Fruit fly (Drosophila melanogaster): Measurements from ENCODE around the gene CG7457.

CG7457 gene

DNA sequence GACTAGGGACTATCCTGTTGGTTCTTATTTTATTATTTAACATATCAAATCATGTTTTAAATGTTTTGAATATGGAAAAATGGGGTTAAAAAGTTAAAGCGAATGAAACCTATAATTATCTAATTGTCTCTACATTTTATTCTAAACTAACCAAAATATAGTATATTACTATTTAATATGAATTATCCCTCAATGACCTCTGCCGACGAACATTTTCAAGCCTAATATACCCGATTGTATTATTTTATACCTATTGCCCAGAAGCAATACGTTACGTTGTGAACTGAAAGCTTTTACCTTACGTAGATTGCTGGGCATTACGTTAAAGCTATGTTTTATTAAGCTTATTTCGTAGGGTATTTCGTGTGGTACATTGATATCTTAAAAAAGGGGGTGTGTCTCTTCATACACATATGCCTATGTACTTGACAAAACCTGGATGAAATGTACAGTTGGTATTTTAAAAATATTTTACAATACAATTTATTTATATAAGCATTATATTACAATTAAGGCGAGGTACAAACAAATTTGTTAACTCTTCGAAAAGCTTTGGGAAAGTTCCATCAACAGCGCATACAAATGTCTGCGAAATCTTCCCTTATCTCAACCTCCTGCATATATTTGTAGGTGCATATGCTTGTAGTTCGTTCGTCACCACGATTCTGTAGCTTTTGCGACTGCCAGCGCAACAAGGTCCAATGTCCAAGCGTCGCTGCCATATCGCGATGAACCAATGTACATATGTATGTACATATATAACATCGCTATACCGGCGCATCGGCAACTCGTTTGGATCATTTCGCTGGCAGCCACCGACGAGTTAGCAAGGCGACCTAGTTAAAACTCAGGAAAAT, 7.5 kb downstream of the CG7457 start, which contains the start of gene Mcad (continued):
- TF ChIP-seq MTF-1 (GFP tag; optimal IDR thresholded peaks at IDR 0.05; ENCODE audit: borderline replicate concordance) (peak; percentile 79), CG18476 (GFP tag; optimal IDR thresholded peaks at IDR 0.05) (peak; percentile 87), CG17612 (GFP tag; IDR thresholded peaks at IDR 0.05) (peak; percentile 79; the same call in 1 of the 2 replicates), fd96Cb (tag; optimal IDR thresholded peaks at IDR 0.05) (peak; percentile 96), E2f1 (GFP tag; IDR thresholded peaks at IDR 0.05) (peak; percentile 80), crc (GFP tag; optimal IDR thresholded peaks at IDR 0.05) (no peak), Doc2 (GFP tag; IDR thresholded peaks at IDR 0.05) (peak; percentile 84), Hr51 (GFP tag; optimal IDR thresholded peaks at IDR 0.05) (peak; percentile 8 to 94), CG12659 (GFP tag; optimal IDR thresholded peaks at IDR 0.05) (peak; percentile 90), stwl (tag; optimal IDR thresholded peaks at IDR 0.05) (no peak), pho (GFP tag; optimal IDR thresholded peaks at IDR 0.05) (peak; percentile 71), CG18262 (tag; optimal IDR thresholded peaks at IDR 0.05) (peak; percentile 88), maf-S (GFP tag; optimal IDR thresholded peaks at IDR 0.05) (peak; percentile 18), Lhr (GFP tag; optimal IDR thresholded peaks at IDR 0.05) (peak; percentile 46), tll (GFP tag; optimal IDR thresholded peaks at IDR 0.05) (no peak), hbn (GFP tag; IDR thresholded peaks at IDR 0.05; ENCODE audit: partially characterized antibody) (no peak), CG17568 (GFP tag; optimal IDR thresholded peaks at IDR 0.05) (peak; percentile 77), Fer2 (tag; optimal IDR thresholded peaks at IDR 0.05) (peak; percentile 81), croc (GFP tag; conservative IDR thresholded peaks at IDR 0.05) (peak; percentile 88; the same call in 2 of the 3 replicates), lola (GFP tag; optimal IDR thresholded peaks at IDR 0.05) (peak in 1 of 3 experiments; percentile 57), repo (GFP tag; optimal IDR thresholded peaks at IDR 0.05) (peak; percentile 24), grn (GFP tag; optimal IDR thresholded peaks at IDR 0.05) (no peak), gem (tag; optimal IDR thresholded peaks at IDR 0.05) (peak; percentile 92), Drgx (GFP tag; IDR thresholded peaks at IDR 0.05) (peak; percentile 90), CG14050 (GFP tag; IDR thresholded peaks at IDR 0.05) (peak; percentile 79), tx (GFP tag; optimal IDR thresholded peaks at IDR 0.05) (peak; percentile 30), ewg (GFP tag; optimal IDR thresholded peaks at IDR 0.05) (peak; percentile 69), CG15073 (GFP tag; optimal IDR thresholded peaks at IDR 0.05) (peak; percentile 27), Blimp-1 (GFP tag; optimal IDR thresholded peaks at IDR 0.05) (peak; percentile 94), nmo (GFP tag; optimal IDR thresholded peaks at IDR 0.05) (peak; percentile 92), CrebB (tag; optimal IDR thresholded peaks at IDR 0.05) (peak; percentile 10), sna (GFP tag; IDR thresholded peaks at IDR 0.05; ENCODE audit: partially characterized antibody) (no peak), Dbx (GFP tag; IDR thresholded peaks at IDR 0.05) (peak; percentile 97), CG33557 (GFP tag; optimal IDR thresholded peaks at IDR 0.05) (no peak), seq (GFP tag; IDR thresholded peaks at IDR 0.05) (peak; percentile 79), CG4328 (GFP tag; optimal IDR thresholded peaks at IDR 0.05) (peak; percentile 82), CG13775 (GFP tag; optimal IDR thresholded peaks at IDR 0.05) (peak; percentile 72), Max (GFP tag; optimal IDR thresholded peaks at IDR 0.05) (peak; percentile 88), Ravus (GFP tag; IDR thresholded peaks at IDR 0.05) (peak; percentile 87), CG7963 (GFP tag; IDR thresholded peaks at IDR 0.05; ENCODE audit: partially characterized antibody) (no peak), CG12071 (GFP tag; optimal IDR thresholded peaks at IDR 0.05) (peak; percentile 86), Sin3A (optimal IDR thresholded peaks at IDR 0.05) (no peak), gro (GFP tag; optimal IDR thresholded peaks at IDR 0.05) (peak; percentile 29), CG15601 (tag; optimal IDR thresholded peaks at IDR 0.05) (peak; percentile 54), Chrac-16 (GFP tag; optimal IDR thresholded peaks at IDR 0.05) (peak; percentile 76), CG12219 (GFP tag; optimal IDR thresholded peaks at IDR 0.05) (peak; percentile 71), Hsf (GFP tag; optimal IDR thresholded peaks at IDR 0.05) (peak; percentile 69)
